Worm (Caenorhabditis elegans) whole organism, L4/young adult: Measurements from ENCODE around the gene stdh-3.

Experiments
- dao-5 ChIP-seq: sonication (generic microtip); optimal IDR thresholded peaks from 2 replicates; lab custom pipeline; 2016; ENCODE audit warnings: missing genotype, missing genetic modification characterization, moderate library complexity, missing compliant biosample characterization
- him-1 ChIP-seq: sonication (generic microtip); optimal IDR thresholded peaks from 2 replicates; lab custom pipeline; 2016; ENCODE audit warnings: missing genotype, missing genetic modification reagents, missing genetic modification characterization, missing compliant biosample characterization

- TF ChIP-seq him-1 (tag; lab: Kevin White, UChicago) (no peak), dao-5 (no peak)
These were observed 17.1 kb upstream of the stdh-3 start, which contains the start of gene srsx-19 for ce11 chrV:13887358-13887757.
